Worm (Caenorhabditis elegans) whole organism, L4 larva: ENCODE data around the gene srbc-44.

Experiments used
- D1046.2 ChIP-seq: fragments of 200-800 bp; sonication (Bioruptor generic); IDR thresholded peaks from 2 replicates; pipeline ENCODE4 v1.3.6; 2022; ENCODE audit warnings: missing genetic modification characterization, missing compliant biosample characterization
- F10B5.3 ChIP-seq: sonication (generic microtip); optimal IDR thresholded peaks from 2 replicates; lab custom pipeline; 2016; ENCODE audit warnings: mild to moderate bottlenecking, missing genetic modification characterization, missing compliant biosample characterization
- F26F4.8 ChIP-seq: fragments of 200-800 bp; sonication (Bioruptor generic); conservative IDR thresholded peaks from 2 replicates; pipeline ENCODE4 v1.3.6; 2022; ENCODE audit warnings: missing genetic modification characterization, missing compliant biosample characterization
- F37D6.2 ChIP-seq: sonication (generic microtip); optimal IDR thresholded peaks from 2 replicates; lab custom pipeline; 2016; ENCODE audit warnings: mild to moderate bottlenecking, missing genetic modification characterization, missing compliant biosample characterization
- F44E2.7 ChIP-seq: fragments of 200-800 bp; sonication (Bioruptor generic); IDR thresholded peaks from 2 replicates; pipeline ENCODE4 v2.1.2; 2022; ENCODE audit warnings: missing genetic modification characterization, missing compliant biosample characterization
- Y105C5A.15 ChIP-seq: fragments of 200-800 bp; sonication (Bioruptor generic); IDR thresholded peaks from 2 replicates; pipeline ENCODE4 v1.3.6; 2022; ENCODE audit warnings: missing genetic modification characterization, missing compliant biosample characterization
- Y75B8A.6 ChIP-seq: fragments of 200-800 bp; sonication (Bioruptor generic); IDR thresholded peaks from 2 replicates; pipeline ENCODE4 v1.3.6; 2022; ENCODE audit warnings: missing genetic modification reagents, missing genetic modification characterization, missing compliant biosample characterization
- ZK337.2 ChIP-seq: fragments of 200-800 bp; sonication (Bioruptor generic); IDR thresholded peaks from 2 replicates; pipeline ENCODE4 v1.3.6; 2022; ENCODE audit warnings: missing genetic modification reagents, missing genetic modification characterization, missing compliant biosample characterization
- ama-1 ChIP-seq: fragments of 150-350 bp; optimal IDR thresholded peaks from 2 replicates; lab custom pipeline; 2014; ENCODE audit warnings: inconsistent platforms, mixed read lengths
- ceh-20 ChIP-seq: fragments of 200-800 bp; sonication (Bioruptor generic); IDR thresholded peaks from 2 replicates; pipeline ENCODE4 v1.3.6; 2022; ENCODE audit warnings: missing genetic modification reagents, missing genetic modification characterization, missing compliant biosample characterization
- ceh-44 ChIP-seq: fragments of 200-800 bp; sonication (Bioruptor generic); IDR thresholded peaks from 2 replicates; pipeline ENCODE4 v1.3.6; 2022; ENCODE audit warnings: missing genetic modification reagents, missing genetic modification characterization, missing compliant biosample characterization
- ceh-62 ChIP-seq: sonication (generic microtip); optimal IDR thresholded peaks from 2 replicates; lab custom pipeline; 2017; ENCODE audit warnings: missing biosample characterization, missing genetic modification characterization
- ceh-82 ChIP-seq: sonication (generic microtip); optimal IDR thresholded peaks from 2 replicates; lab custom pipeline; 2017; ENCODE audit warnings: missing biosample characterization, missing genetic modification characterization
- daf-16 ChIP-seq, 3 experiments: sonication (generic microtip); optimal IDR thresholded peaks; 2 replicates each; lab custom pipeline; 2016 to 2017; ENCODE audit warnings: missing genetic modification characterization in 3 of 3, missing genetic modification reagents in 3 of 3, mild to moderate bottlenecking in 2 of 3, missing compliant biosample characterization in 2 of 3, missing biosample characterization in 1 of 3, moderate library complexity in 1 of 3
- dmd-6 ChIP-seq: fragments of 200-800 bp; sonication (Bioruptor generic); IDR thresholded peaks from 2 replicates; pipeline ENCODE4 v1.3.6; 2022; ENCODE audit warnings: missing genetic modification reagents, missing genetic modification characterization, missing compliant biosample characterization
- fkh-10 ChIP-seq: fragments of 150-350 bp; optimal IDR thresholded peaks from 2 replicates; lab custom pipeline; 2014; ENCODE audit warnings: missing biosample characterization, missing genetic modification reagents, missing genetic modification characterization
- fos-1 ChIP-seq: fragments of 150-350 bp; optimal IDR thresholded peaks from 2 replicates; lab custom pipeline; 2014; ENCODE audit warnings: missing biosample characterization, missing genetic modification characterization
- hif-1 ChIP-seq, 2 experiments: sonication (generic microtip); optimal IDR thresholded peaks; 2 replicates each; lab custom pipeline; 2016 to 2017; ENCODE audit warnings: missing compliant biosample characterization in 2 of 2, missing genetic modification characterization in 2 of 2, missing genetic modification reagents in 2 of 2, missing genotype in 2 of 2, mild to moderate bottlenecking in 1 of 2
- lim-7 ChIP-seq: fragments of 200-800 bp; sonication (Bioruptor generic); IDR thresholded peaks from 2 replicates; pipeline ENCODE4 v1.3.6; 2022; ENCODE audit warnings: missing genetic modification characterization, missing compliant biosample characterization
- lin-15B ChIP-seq: fragments of 150-350 bp; sonication (generic microtip); optimal IDR thresholded peaks from 3 replicates; lab custom pipeline; 2014; ENCODE audit warnings: missing biosample characterization, missing genetic modification characterization
- lin-38 ChIP-seq: fragments of 200-800 bp; sonication (Bioruptor generic); IDR thresholded peaks from 2 replicates; pipeline ENCODE4 v1.3.6; 2022; ENCODE audit warnings: missing genetic modification reagents, missing genetic modification characterization, missing compliant biosample characterization
- nhr-10 ChIP-seq: fragments of 150-350 bp; optimal IDR thresholded peaks from 2 replicates; lab custom pipeline; 2014; ENCODE audit warnings: missing biosample characterization, missing genetic modification characterization
- nhr-102 ChIP-seq: sonication (generic microtip); optimal IDR thresholded peaks from 2 replicates; lab custom pipeline; 2016; ENCODE audit warnings: mild to moderate bottlenecking, missing genetic modification characterization, moderate library complexity, missing compliant biosample characterization
- nhr-28 ChIP-seq: fragments of 150-350 bp; optimal IDR thresholded peaks from 2 replicates; lab custom pipeline; 2014; ENCODE audit warnings: missing biosample characterization, missing genetic modification characterization
- nhr-48 ChIP-seq: sonication (generic microtip); optimal IDR thresholded peaks from 2 replicates; lab custom pipeline; 2016; ENCODE audit warnings: mild to moderate bottlenecking, missing genetic modification characterization, missing compliant biosample characterization
- nhr-77 ChIP-seq: fragments of 150-350 bp; optimal IDR thresholded peaks from 2 replicates; lab custom pipeline; 2014; ENCODE audit warnings: missing biosample characterization, missing genetic modification characterization
- php-3 ChIP-seq: fragments of 200-800 bp; sonication (Bioruptor generic); IDR thresholded peaks from 2 replicates; pipeline ENCODE4 v1.3.6; 2022; ENCODE audit warnings: missing genetic modification reagents, missing genetic modification characterization, missing compliant biosample characterization
- pqm-1 ChIP-seq: sonication (generic microtip); optimal IDR thresholded peaks from 2 replicates; lab custom pipeline; 2017; ENCODE audit warnings: missing biosample characterization, missing genetic modification characterization
- sdz-12 ChIP-seq: fragments of 200-800 bp; sonication (Bioruptor generic); optimal IDR thresholded peaks from 2 replicates; lab custom pipeline; 2018; ENCODE audit warnings: mild to moderate bottlenecking, missing genetic modification characterization, missing compliant biosample characterization
- skn-1 ChIP-seq: fragments of 150-350 bp; optimal IDR thresholded peaks from 2 replicates; lab custom pipeline; 2014; ENCODE audit warnings: missing biosample characterization, missing genetic modification characterization
- snpc-1.2 ChIP-seq: fragments of 200-800 bp; sonication (Bioruptor generic); IDR thresholded peaks from 2 replicates; pipeline ENCODE4 v1.3.6; 2022; ENCODE audit warnings: missing genetic modification reagents, missing genetic modification characterization, missing compliant biosample characterization
- tag-97 ChIP-seq: fragments of 200-800 bp; sonication (Bioruptor generic); IDR thresholded peaks from 2 replicates; pipeline ENCODE4 v1.3.6; 2022; ENCODE audit warnings: missing genetic modification characterization, missing compliant biosample characterization
- unc-62 ChIP-seq, 3 experiments: fragments of 150-350 bp in 1 of 3; sonication (generic microtip); optimal IDR thresholded peaks in 2 of 3; peaks in 1 of 3; 1 replicate in 1 of 3; 2 replicates in 2 of 3; lab custom pipeline; 2014 to 2017; ENCODE audit warnings: missing biosample characterization in 3 of 3, missing genetic modification characterization in 3 of 3, missing genetic modification reagents in 3 of 3, missing genotype in 1 of 3
- zfp-2 ChIP-seq: sonication (generic microtip); optimal IDR thresholded peaks from 2 replicates; lab custom pipeline; 2016; ENCODE audit warnings: mild to moderate bottlenecking, missing genetic modification characterization, missing compliant biosample characterization
- zip-11 ChIP-seq: fragments of 200-800 bp; sonication (Bioruptor generic); IDR thresholded peaks from 2 replicates; pipeline ENCODE4 v1.3.6; 2022; ENCODE audit warnings: missing genetic modification characterization, missing compliant biosample characterization
- ztf-7 ChIP-seq: fragments of 150-350 bp; optimal IDR thresholded peaks from 2 replicates; lab custom pipeline; 2014; ENCODE audit warnings: missing biosample characterization, missing genetic modification characterization

Gene srbc-44

DNA sequence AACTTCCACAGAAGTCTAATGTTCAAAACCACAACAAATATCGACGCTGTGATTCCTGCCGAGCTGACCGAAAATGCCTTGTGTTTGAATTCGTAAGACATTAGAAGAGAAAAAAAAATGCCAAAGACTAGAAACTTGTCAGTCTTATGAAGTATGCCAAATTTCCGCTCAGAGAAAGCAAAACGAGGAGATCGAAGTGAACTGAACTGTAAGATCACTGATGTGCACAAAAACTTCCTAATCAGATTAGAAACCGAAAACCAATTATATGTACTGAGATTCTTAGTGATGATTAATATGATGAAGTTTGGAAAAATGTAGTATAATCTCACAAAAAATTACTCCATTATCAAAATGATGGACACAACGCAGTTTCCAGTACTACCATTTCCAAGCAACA lies at the start of gene srbc-44:
Gene srbc-44, minus strand, starts transcription at position 101 of the 400 bp plus-strand sequence.
- TF ChIP-seq Y75B8A.6 (no peak), zfp-2 (tag; lab: Kevin White, UChicago) (no peak), ama-1 (lab: Kevin White, UChicago) (no peak), Y105C5A.15 (GFP tag; lab: Robert Waterston, UW) (no peak), dmd-6 (GFP tag; lab: Robert Waterston, UW) (no peak), fkh-10 (no peak), ceh-62 (tag; lab: Kevin White, UChicago) (no peak), php-3 (GFP tag; lab: Robert Waterston, UW) (no peak), hif-1 (tag; optimal IDR thresholded peaks at IDR 0.05; lab: Kevin White, UChicago) (no peak), nhr-10 (tag; lab: Kevin White, UChicago) (no peak), F10B5.3 (tag; lab: Kevin White, UChicago) (no peak), nhr-48 (tag; lab: Kevin White, UChicago) (no peak), tag-97 (no peak), F37D6.2 (tag; lab: Kevin White, UChicago) (no peak), ceh-44 (GFP tag; lab: Robert Waterston, UW) (no peak), F26F4.8 (no peak), D1046.2 (no peak), F44E2.7 (GFP tag; lab: Robert Waterston, UW) (no peak), lin-38 (no peak)

DNA sequence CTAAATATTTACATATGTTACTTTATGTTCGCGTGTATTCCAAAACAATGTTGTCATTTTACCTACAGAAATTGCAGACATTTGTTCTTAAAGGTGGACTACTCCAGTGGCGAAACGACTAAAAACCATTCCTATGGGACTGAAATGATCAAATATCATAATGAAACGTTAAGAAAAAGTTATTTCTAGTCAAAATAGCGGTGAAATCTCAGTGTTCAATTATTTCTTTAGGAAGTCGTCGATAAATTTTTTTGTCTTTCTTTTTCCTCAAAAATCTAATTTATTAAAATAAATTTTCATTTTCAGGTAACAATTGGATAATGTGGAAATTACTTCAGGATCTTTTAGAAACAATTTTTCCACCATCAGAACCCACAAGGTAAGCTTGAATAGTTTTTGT lies 47.0 kb upstream of the srbc-44 start, which contains the start of gene C44H9.4:
Gene C44H9.4, plus strand, starts transcription at position 301 of the 400 bp plus-strand sequence.
- TF ChIP-seq ztf-7 (tag; lab: Kevin White, UChicago) = no peak
- TF ChIP-seq php-3 (GFP tag; lab: Robert Waterston, UW) = no peak
- TF ChIP-seq ceh-44 (GFP tag; lab: Robert Waterston, UW) = no peak
- TF ChIP-seq snpc-1.2 (GFP tag; lab: Robert Waterston, UW) = no peak
- TF ChIP-seq zip-11 = no peak
- no peak for TF ChIP-seq ceh-20 (GFP tag; lab: Robert Waterston, UW)
- TF ChIP-seq ZK337.2 (GFP tag; lab: Robert Waterston, UW) = no peak
- TF ChIP-seq skn-1 (tag; lab: Kevin White, UChicago) = no peak

DNA sequence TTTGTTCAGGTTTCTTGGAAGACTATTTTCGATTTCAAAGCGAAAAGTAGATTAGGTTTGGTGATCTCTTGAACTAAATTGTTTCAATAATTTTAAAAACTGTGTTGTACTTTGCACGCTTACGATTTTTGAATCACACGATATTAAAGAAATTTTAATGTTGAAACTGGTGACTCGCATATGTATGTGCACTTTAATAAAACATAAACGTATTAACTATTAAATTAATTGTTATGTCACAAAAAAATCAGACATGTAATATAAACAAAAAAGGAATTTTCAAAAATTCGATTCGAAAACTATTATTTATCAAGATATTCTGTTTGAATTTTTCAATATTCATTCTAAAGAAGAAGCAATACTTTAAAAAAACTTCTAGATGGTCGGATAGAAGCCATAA lies 38.9 kb upstream of the srbc-44 start, which contains the start of gene ugt-15:
Gene ugt-15, plus strand, starts transcription at position 301 of the 400 bp plus-strand sequence.
- no peak for TF ChIP-seq lin-15B
- no peak for TF ChIP-seq ceh-82 (tag; lab: Kevin White, UChicago)

- TF ChIP-seq fos-1 (tag; lab: Kevin White, UChicago) (no peak), daf-16 (GFP tag; optimal IDR thresholded peaks at IDR 0.05; lab: Kevin White, UChicago) (no peak), daf-16 (tag; optimal IDR thresholded peaks at IDR 0.05; lab: Kevin White, UChicago) (peak; percentile 2), lim-7 (GFP tag; lab: Robert Waterston, UW) (no peak), hif-1 (tag; optimal IDR thresholded peaks at IDR 0.05; lab: Kevin White, UChicago) (no peak), D1046.2 (no peak), pqm-1 (tag; lab: Kevin White, UChicago) (peak; percentile 50), unc-62 (GFP tag; optimal IDR thresholded peaks at IDR 0.05 in 1 of 2; lab: Kevin White, UChicago) (peak in 1 of 2 experiments; percentile 6), unc-62 (tag; optimal IDR thresholded peaks at IDR 0.05; lab: Kevin White, UChicago) (no peak), sdz-12 (GFP tag; lab: Kevin White, UChicago) (no peak), nhr-102 (tag; lab: Kevin White, UChicago) (peak; percentile 10), dmd-6 (GFP tag; lab: Robert Waterston, UW) (peak; percentile 24; the same call in 1 of the 2 replicates), nhr-28 (peak; percentile 77), nhr-77 (peak; percentile 19)
- TF ChIP-seq, all 104 proteins: peak for 7
These were observed 36.4 kb upstream of the srbc-44 start, which contains the start of gene ugt-16 for ce11 chrV:12824777-12825176. Gene ugt-16 (plus strand): TSS chrV:12825024.
